Worm (Caenorhabditis elegans) whole organism, young adult: ENCODE results near the gene F56H11.2.

Experiments used
- B0261.1 ChIP-seq: sonication (generic microtip); optimal IDR thresholded peaks from 2 replicates; lab custom pipeline; 2016; ENCODE audit warnings: mild to moderate bottlenecking, missing genetic modification characterization, moderate library complexity, missing compliant biosample characterization
- B0336.3 ChIP-seq: fragments of 200-800 bp; sonication (Bioruptor generic); IDR thresholded peaks from 2 replicates; pipeline ENCODE4 v1.3.6; 2022; ENCODE audit warnings: missing genetic modification characterization, missing compliant biosample characterization
- C17E4.6 ChIP-seq: fragments of 200-800 bp; sonication (Bioruptor generic); IDR thresholded peaks from 2 replicates; pipeline ENCODE4 v1.3.6; 2022; ENCODE audit warnings: missing genetic modification reagents, missing genetic modification characterization, missing compliant biosample characterization
- F33H1.4 ChIP-seq: fragments of 200-800 bp; sonication (Bioruptor generic); IDR thresholded peaks from 2 replicates; pipeline ENCODE4 v1.3.6; 2022; ENCODE audit warnings: missing genetic modification reagents, missing genetic modification characterization, missing compliant biosample characterization
- K12H6.12 ChIP-seq: fragments of 200-800 bp; sonication (Bioruptor generic); optimal IDR thresholded peaks from 2 replicates; lab custom pipeline; 2018; ENCODE audit warnings: mild to moderate bottlenecking, missing genetic modification characterization, missing compliant biosample characterization
- Y56A3A.18 ChIP-seq: fragments of 200-800 bp; sonication (Bioruptor generic); IDR thresholded peaks from 2 replicates; pipeline ENCODE4 v1.3.6; 2022; ENCODE audit warnings: missing genetic modification reagents, missing genetic modification characterization, missing compliant biosample characterization
- Y67H2A.10 ChIP-seq: fragments of 200-800 bp; sonication (Bioruptor generic); conservative IDR thresholded peaks from 2 replicates; pipeline ENCODE4 v1.3.6; 2022; ENCODE audit warnings: missing genetic modification reagents, missing genetic modification characterization, missing compliant biosample characterization
- ZK185.1 ChIP-seq: sonication (generic microtip); optimal IDR thresholded peaks from 2 replicates; lab custom pipeline; 2016; ENCODE audit warnings: mild to moderate bottlenecking, missing genetic modification characterization, missing compliant biosample characterization; ENCODE audit not compliant: poor library complexity, severe bottlenecking
- akir-1 ChIP-seq: fragments of 200-800 bp; sonication (Bioruptor generic); optimal IDR thresholded peaks from 2 replicates; lab custom pipeline; 2018; ENCODE audit warnings: mild to moderate bottlenecking, missing genetic modification characterization, moderate library complexity, missing compliant biosample characterization
- attf-3 ChIP-seq: fragments of 200-800 bp; sonication (Bioruptor generic); conservative IDR thresholded peaks from 2 replicates; pipeline ENCODE4 v1.3.6; 2022; ENCODE audit warnings: missing genetic modification reagents, missing genetic modification characterization, missing compliant biosample characterization
- ccch-3 ChIP-seq: fragments of 200-800 bp; sonication (Bioruptor generic); optimal IDR thresholded peaks from 2 replicates; lab custom pipeline; 2018; ENCODE audit warnings: mild to moderate bottlenecking, missing genetic modification characterization, missing compliant biosample characterization
- cebp-1 ChIP-seq, 2 experiments: fragments of 200-800 bp in 1 of 2; sonication (Bioruptor generic) in 1 of 2; sonication (generic microtip) in 1 of 2; IDR thresholded peaks in 1 of 2; optimal IDR thresholded peaks in 1 of 2; 2 replicates each; pipeline versions ENCODE4 v1.3.6 to Lab custom; 2017 to 2022; ENCODE audit warnings: missing compliant biosample characterization in 2 of 2, missing genetic modification characterization in 2 of 2, mild to moderate bottlenecking in 1 of 2, missing genetic modification reagents in 1 of 2, moderate library complexity in 1 of 2
- ceh-27 ChIP-seq: fragments of 200-800 bp; sonication (Bioruptor generic); optimal IDR thresholded peaks from 2 replicates; lab custom pipeline; 2018; ENCODE audit warnings: mild to moderate bottlenecking, missing genetic modification characterization, moderate library complexity, missing compliant biosample characterization
- chd-7 ChIP-seq: sonication (generic microtip); optimal IDR thresholded peaks from 2 replicates; lab custom pipeline; 2016; ENCODE audit warnings: mild to moderate bottlenecking, missing genetic modification characterization, moderate library complexity, missing compliant biosample characterization
- egl-44 ChIP-seq: fragments of 200-800 bp; sonication (Bioruptor generic); IDR thresholded peaks from 2 replicates; pipeline ENCODE4 v1.3.6; 2022; ENCODE audit warnings: missing genetic modification reagents, missing genetic modification characterization, missing compliant biosample characterization
- him-1 ChIP-seq: sonication (generic microtip); optimal IDR thresholded peaks from 2 replicates; lab custom pipeline; 2016; ENCODE audit warnings: missing genotype, missing genetic modification reagents, missing genetic modification characterization, missing compliant biosample characterization
- hmg-1.2 ChIP-seq: fragments of 200-800 bp; sonication (Bioruptor generic); IDR thresholded peaks from 2 replicates; pipeline ENCODE4 v1.3.6; 2022; ENCODE audit warnings: missing genetic modification reagents, missing genetic modification characterization, missing compliant biosample characterization
- lag-1 ChIP-seq: fragments of 200-800 bp; sonication (Bioruptor generic); IDR thresholded peaks from 2 replicates; pipeline ENCODE4 v1.3.6; 2022; ENCODE audit warnings: missing genetic modification reagents, missing genetic modification characterization, missing compliant biosample characterization
- let-607 ChIP-seq, 2 experiments: fragments of 200-800 bp in 1 of 2; sonication (Bioruptor generic) in 1 of 2; sonication (generic microtip) in 1 of 2; optimal IDR thresholded peaks; 2 replicates each; lab custom pipeline; 2016 to 2018; ENCODE audit warnings: mild to moderate bottlenecking in 2 of 2, missing compliant biosample characterization in 2 of 2, missing genetic modification characterization in 2 of 2, moderate library complexity in 2 of 2, missing genotype in 1 of 2
- lin-35 ChIP-seq, 3 experiments: fragments of 150-350 bp in 2 of 3; sonication (generic microtip) in 1 of 3; optimal IDR thresholded peaks; 2 replicates each; lab custom pipeline; 2014 to 2018; ENCODE audit warnings: missing biosample characterization in 3 of 3, missing genetic modification characterization in 3 of 3, missing genetic modification reagents in 3 of 3
- lin-40 ChIP-seq: sonication (generic microtip); optimal IDR thresholded peaks from 2 replicates; lab custom pipeline; 2016; ENCODE audit warnings: missing genetic modification characterization, mild to moderate bottlenecking, missing compliant biosample characterization, missing genotype, missing genetic modification reagents
- lin-54 ChIP-seq: fragments of 200-800 bp; sonication (Bioruptor generic); optimal IDR thresholded peaks from 2 replicates; lab custom pipeline; 2018; ENCODE audit warnings: mild to moderate bottlenecking, missing genetic modification characterization, missing compliant biosample characterization
- lsy-27 ChIP-seq: sonication (generic microtip); optimal IDR thresholded peaks from 2 replicates; lab custom pipeline; 2017; ENCODE audit warnings: missing genetic modification characterization, mild to moderate bottlenecking, missing compliant biosample characterization, antibody characterized with exemption, missing genotype, borderline replicate concordance; ENCODE audit not compliant: insufficient read depth
- madf-3 ChIP-seq: fragments of 200-800 bp; sonication (Bioruptor generic); IDR thresholded peaks from 2 replicates; pipeline ENCODE4 v1.3.6; 2022; ENCODE audit warnings: missing genetic modification reagents, missing genetic modification characterization, missing compliant biosample characterization
- madf-6 ChIP-seq: fragments of 200-800 bp; sonication (Bioruptor generic); IDR thresholded peaks from 2 replicates; pipeline ENCODE4 v1.3.6; 2022; ENCODE audit warnings: missing genetic modification reagents, missing genetic modification characterization, missing compliant biosample characterization
- mcd-1 ChIP-seq: fragments of 200-800 bp; sonication (Bioruptor generic); IDR thresholded peaks from 2 replicates; pipeline ENCODE4 v1.3.6; 2022; ENCODE audit warnings: missing genetic modification reagents, missing genetic modification characterization, missing compliant biosample characterization
- nfya-1 ChIP-seq: sonication (generic microtip); optimal IDR thresholded peaks from 2 replicates; lab custom pipeline; 2017; ENCODE audit warnings: antibody characterized with exemption, missing compliant biosample characterization, missing genetic modification characterization, borderline replicate concordance; ENCODE audit not compliant: insufficient read depth
- nfya-2 ChIP-seq: fragments of 200-800 bp; sonication (Bioruptor generic); IDR thresholded peaks from 2 replicates; pipeline ENCODE4 v1.3.6; 2022; ENCODE audit warnings: missing genetic modification reagents, missing genetic modification characterization, missing compliant biosample characterization
- nfyb-1 ChIP-seq: fragments of 200-800 bp; sonication (Bioruptor generic); IDR thresholded peaks from 2 replicates; pipeline ENCODE4 v1.3.6; 2022; ENCODE audit warnings: missing genetic modification reagents, missing genetic modification characterization, missing compliant biosample characterization
- nhr-120 ChIP-seq: fragments of 200-800 bp; sonication (Bioruptor generic); IDR thresholded peaks from 2 replicates; pipeline ENCODE4 v1.3.6; 2022; ENCODE audit warnings: missing genetic modification characterization, missing compliant biosample characterization
- rcor-1 ChIP-seq: fragments of 200-800 bp; sonication (Bioruptor generic); IDR thresholded peaks from 2 replicates; pipeline ENCODE4 v1.3.6; 2022; ENCODE audit warnings: missing genetic modification reagents, missing genetic modification characterization, missing compliant biosample characterization
- rec-8 ChIP-seq, 2 experiments: sonication (generic microtip); optimal IDR thresholded peaks; 2 replicates each; lab custom pipeline; 2016; ENCODE audit warnings: mild to moderate bottlenecking in 2 of 2, missing genetic modification characterization in 2 of 2, missing genetic modification reagents in 2 of 2, missing genotype in 2 of 2, missing biosample characterization in 1 of 2, missing compliant biosample characterization in 1 of 2, moderate library complexity in 1 of 2
- repo-1 ChIP-seq: sonication (generic microtip); optimal IDR thresholded peaks from 2 replicates; lab custom pipeline; 2017; ENCODE audit warnings: mild to moderate bottlenecking, missing genetic modification characterization, missing compliant biosample characterization
- snpc-1.3 ChIP-seq: sonication (generic microtip); optimal IDR thresholded peaks from 2 replicates; lab custom pipeline; 2017; ENCODE audit warnings: missing genetic modification characterization, mild to moderate bottlenecking, missing compliant biosample characterization, antibody characterized with exemption, moderate library complexity, missing genotype, missing genetic modification reagents; ENCODE audit not compliant: insufficient read depth
- snpc-3.4 ChIP-seq: sonication (generic microtip); optimal IDR thresholded peaks from 2 replicates; lab custom pipeline; 2017; ENCODE audit warnings: missing genetic modification characterization, mild to moderate bottlenecking, missing compliant biosample characterization, antibody characterized with exemption, moderate library complexity, missing genotype, missing genetic modification reagents
- somi-1 ChIP-seq: fragments of 200-800 bp; sonication (Bioruptor generic); optimal IDR thresholded peaks from 2 replicates; lab custom pipeline; 2018; ENCODE audit warnings: mild to moderate bottlenecking, missing genetic modification characterization, missing compliant biosample characterization
- tbp1 ChIP-seq: fragments of 200-800 bp; sonication (Bioruptor generic); optimal IDR thresholded peaks from 2 replicates; lab custom pipeline; 2018; ENCODE audit warnings: mild to moderate bottlenecking, missing genetic modification characterization, missing compliant biosample characterization
- xnd-1 ChIP-seq: sonication (generic microtip); optimal IDR thresholded peaks from 2 replicates; lab custom pipeline; 2016; ENCODE audit warnings: missing genotype, missing genetic modification reagents, missing genetic modification characterization, missing compliant biosample characterization

The F56H11.2 gene

ce11 chrIV:9511221-9511638, 21.7 kb downstream of the F56H11.2 start (continued):
- TF ChIP-seq lin-40 (tag; lab: Kevin White, UChicago) (peak; percentile 88), mcd-1 (peak; percentile 76), B0336.3 (GFP tag; lab: Robert Waterston, UW) (peak; percentile 94), C17E4.6 (GFP tag; lab: Robert Waterston, UW) (0 out of 2 replicates have a peak, but pooled peaks have one; percentile 47), ccch-3 (GFP tag; lab: Kevin White, UChicago) (no peak), lin-35 (GFP tag; optimal IDR thresholded peaks at IDR 0.05; lab: Kevin White, UChicago) (peak in 1 of 3 experiments; percentile 61), ZK185.1 (tag; lab: Kevin White, UChicago) (peak; percentile 54), rec-8 (tag; optimal IDR thresholded peaks at IDR 0.05; lab: Kevin White, UChicago) (peak in 1 of 2 experiments; percentile 25), him-1 (peak; percentile 51), lsy-27 (tag; lab: Kevin White, UChicago) (no peak), nfya-1 (tag; lab: Kevin White, UChicago) (no peak), snpc-1.3 (tag; lab: Kevin White, UChicago) (peak; percentile 49), akir-1 (GFP tag; lab: Kevin White, UChicago) (no peak), ceh-27 (GFP tag; lab: Kevin White, UChicago) (peak; percentile 74), lag-1 (GFP tag; lab: Robert Waterston, UW) (0 out of 2 replicates have a peak, but pooled peaks have one; percentile 61), repo-1 (tag; lab: Kevin White, UChicago) (peak; percentile 76), let-607 (tag; optimal IDR thresholded peaks at IDR 0.05; lab: Kevin White, UChicago) (peak in 1 of 2 experiments; percentile 21), chd-7 (tag; lab: Kevin White, UChicago) (peak; percentile 57), madf-6 (GFP tag; lab: Robert Waterston, UW) (peak; percentile 71), hmg-1.2 (peak; percentile 89), madf-3 (GFP tag; lab: Robert Waterston, UW) (peak; percentile 62; the same call in 1 of the 2 replicates), Y56A3A.18 (peak; percentile 74; the same call in 1 of the 2 replicates), lin-54 (GFP tag; lab: Kevin White, UChicago) (peak; percentile 46), B0261.1 (peak; percentile 17), xnd-1 (tag; lab: Kevin White, UChicago) (peak; percentile 57), Y67H2A.10 (GFP tag; lab: Robert Waterston, UW) (no peak), snpc-3.4 (tag; lab: Kevin White, UChicago) (peak; percentile 11), nfyb-1 (GFP tag; lab: Robert Waterston, UW) (peak; percentile 68; the same call in 1 of the 2 replicates), nhr-120 (GFP tag; lab: Robert Waterston, UW) (no peak), tbp1 (GFP tag; lab: Kevin White, UChicago) (peak; percentile 73), egl-44 (GFP tag; lab: Robert Waterston, UW) (no peak), K12H6.12 (peak; percentile 43), attf-3 (GFP tag; lab: Robert Waterston, UW) (0 out of 2 replicates have a peak, but pooled peaks have one; percentile 7), F33H1.4 (GFP tag; lab: Robert Waterston, UW) (peak; percentile 22; the same call in 1 of the 2 replicates)

- TF ChIP-seq rcor-1: peak; percentile 7; the same call in 1 of the 2 replicates
- TF ChIP-seq cebp-1 (GFP tag; IDR thresholded peaks at IDR 0.05; lab: Robert Waterston, UW): no peak
- TF ChIP-seq cebp-1 (tag; optimal IDR thresholded peaks at IDR 0.05; lab: Kevin White, UChicago): peak; percentile 8
- TF ChIP-seq somi-1 (GFP tag; lab: Kevin White, UChicago): no peak
- TF ChIP-seq madf-6 (GFP tag; lab: Robert Waterston, UW): peak; percentile 7; the same call in 1 of the 2 replicates
- no peak for TF ChIP-seq nfya-2
Observed at ce11 chrIV:9510439-9510838, 22.5 kb downstream of the F56H11.2 start, which contains the start of gene C33A12.4. Gene C33A12.4, minus strand, starts transcription at chrIV:9510569.
